Worm (Caenorhabditis elegans) whole organism, young adult: ENCODE data around the gene H20E11.2.

Source experiments
- B0261.1 ChIP-seq: sonication (generic microtip); optimal IDR thresholded peaks from 2 replicates; lab custom pipeline; 2016; ENCODE audit warnings: mild to moderate bottlenecking, missing genetic modification characterization, moderate library complexity, missing compliant biosample characterization
- B0336.3 ChIP-seq: fragments of 200-800 bp; sonication (Bioruptor generic); IDR thresholded peaks from 2 replicates; pipeline ENCODE4 v1.3.6; 2022; ENCODE audit warnings: missing genetic modification characterization, missing compliant biosample characterization
- D2030.7 ChIP-seq: fragments of 200-800 bp; sonication (Bioruptor generic); IDR thresholded peaks from 2 replicates; pipeline ENCODE4 v1.3.6; 2022; ENCODE audit warnings: missing genetic modification reagents, missing genetic modification characterization, missing compliant biosample characterization
- F37B4.10 ChIP-seq: fragments of 200-800 bp; sonication (Bioruptor generic); IDR thresholded peaks from 2 replicates; pipeline ENCODE4 v1.3.6; 2022; ENCODE audit warnings: missing genetic modification characterization, missing compliant biosample characterization
- F39B2.1 ChIP-seq: fragments of 200-800 bp; sonication (Bioruptor generic); IDR thresholded peaks from 2 replicates; pipeline ENCODE4 v1.3.6; 2022; ENCODE audit warnings: missing genetic modification reagents, missing genetic modification characterization, missing compliant biosample characterization
- F52B5.7 ChIP-seq: sonication (generic microtip); optimal IDR thresholded peaks from 2 replicates; lab custom pipeline; 2016; ENCODE audit warnings: mild to moderate bottlenecking, missing genetic modification characterization, missing compliant biosample characterization
- F57A8.1 ChIP-seq: fragments of 200-800 bp; sonication (Bioruptor generic); optimal IDR thresholded peaks from 2 replicates; lab custom pipeline; 2018; ENCODE audit warnings: mild to moderate bottlenecking, missing genetic modification characterization, moderate library complexity, missing compliant biosample characterization
- F57C9.4 ChIP-seq: sonication (generic microtip); optimal IDR thresholded peaks from 2 replicates; lab custom pipeline; 2017; ENCODE audit warnings: mild to moderate bottlenecking, missing genetic modification characterization, missing compliant biosample characterization
- K11D2.4 ChIP-seq: fragments of 200-800 bp; sonication (Bioruptor generic); IDR thresholded peaks from 2 replicates; pipeline ENCODE4 v1.3.6; 2022; ENCODE audit warnings: missing genetic modification reagents, missing genetic modification characterization, missing compliant biosample characterization
- T07F8.4 ChIP-seq: sonication (generic microtip); optimal IDR thresholded peaks from 2 replicates; lab custom pipeline; 2016; ENCODE audit warnings: mild to moderate bottlenecking, missing genetic modification characterization, moderate library complexity, missing compliant biosample characterization
- Y53F4B.3 ChIP-seq: fragments of 200-800 bp; sonication (Bioruptor generic); IDR thresholded peaks from 2 replicates; pipeline ENCODE4 v1.3.6; 2022; ENCODE audit warnings: missing genetic modification reagents, missing genetic modification characterization, missing compliant biosample characterization
- Y95B8A.8 ChIP-seq: fragments of 200-800 bp; sonication (Bioruptor generic); IDR thresholded peaks from 2 replicates; pipeline ENCODE4 v1.3.6; 2022; ENCODE audit warnings: missing genetic modification reagents, missing genetic modification characterization, missing compliant biosample characterization
- ama-1 ChIP-seq, 3 experiments: fragments of 150-350 bp in 1 of 3; sonication (generic microtip) in 2 of 3; optimal IDR thresholded peaks; 2 replicates each; lab custom pipeline; 2014 to 2018; ENCODE audit warnings: missing biosample characterization in 2 of 3, missing genetic modification characterization in 2 of 3, missing genetic modification reagents in 2 of 3
- atf-7 ChIP-seq: sonication (generic microtip); optimal IDR thresholded peaks from 2 replicates; lab custom pipeline; 2017; ENCODE audit warnings: mild to moderate bottlenecking, missing genetic modification characterization, missing compliant biosample characterization
- attf-5 ChIP-seq: fragments of 200-800 bp; sonication (Bioruptor generic); optimal IDR thresholded peaks from 2 replicates; lab custom pipeline; 2018; ENCODE audit warnings: mild to moderate bottlenecking, missing genetic modification characterization, missing compliant biosample characterization
- attf-6 ChIP-seq: fragments of 200-800 bp; sonication (Bioruptor generic); IDR thresholded peaks from 2 replicates; pipeline ENCODE4 v1.3.6; 2022; ENCODE audit warnings: missing genetic modification reagents, missing genetic modification characterization, missing compliant biosample characterization
- cebp-1 ChIP-seq, 2 experiments: fragments of 200-800 bp in 1 of 2; sonication (Bioruptor generic) in 1 of 2; sonication (generic microtip) in 1 of 2; IDR thresholded peaks in 1 of 2; optimal IDR thresholded peaks in 1 of 2; 2 replicates each; pipeline versions ENCODE4 v1.3.6 to Lab custom; 2017 to 2022; ENCODE audit warnings: missing compliant biosample characterization in 2 of 2, missing genetic modification characterization in 2 of 2, mild to moderate bottlenecking in 1 of 2, missing genetic modification reagents in 1 of 2, moderate library complexity in 1 of 2
- chd-7 ChIP-seq: sonication (generic microtip); optimal IDR thresholded peaks from 2 replicates; lab custom pipeline; 2016; ENCODE audit warnings: mild to moderate bottlenecking, missing genetic modification characterization, moderate library complexity, missing compliant biosample characterization
- die-1 ChIP-seq: sonication (generic microtip); optimal IDR thresholded peaks from 2 replicates; lab custom pipeline; 2016; ENCODE audit warnings: missing genotype, mild to moderate bottlenecking, missing genetic modification characterization, missing compliant biosample characterization
- dox-1 ChIP-seq: fragments of 200-800 bp; sonication (Bioruptor generic); IDR thresholded peaks from 2 replicates; pipeline ENCODE4 v1.3.6; 2022; ENCODE audit warnings: missing genetic modification reagents, missing genetic modification characterization, missing compliant biosample characterization
- egl-18 ChIP-seq: fragments of 200-800 bp; sonication (Bioruptor generic); IDR thresholded peaks from 2 replicates; pipeline ENCODE4 v1.3.6; 2022; ENCODE audit warnings: missing genetic modification reagents, missing genetic modification characterization, missing compliant biosample characterization
- egl-44 ChIP-seq: fragments of 200-800 bp; sonication (Bioruptor generic); IDR thresholded peaks from 2 replicates; pipeline ENCODE4 v1.3.6; 2022; ENCODE audit warnings: missing genetic modification reagents, missing genetic modification characterization, missing compliant biosample characterization
- ekl-4 ChIP-seq: fragments of 200-800 bp; sonication (Bioruptor generic); IDR thresholded peaks from 2 replicates; pipeline ENCODE4 v1.3.6; 2022; ENCODE audit warnings: missing genetic modification reagents, missing genetic modification characterization, missing compliant biosample characterization
- ets-4 ChIP-seq: fragments of 200-800 bp; sonication (Bioruptor generic); optimal IDR thresholded peaks from 2 replicates; lab custom pipeline; 2018; ENCODE audit warnings: mild to moderate bottlenecking, missing genetic modification characterization, missing compliant biosample characterization
- fkh-3 ChIP-seq: sonication (generic microtip); optimal IDR thresholded peaks from 2 replicates; lab custom pipeline; 2016; ENCODE audit warnings: mild to moderate bottlenecking, missing genetic modification characterization, missing compliant biosample characterization
- him-1 ChIP-seq: sonication (generic microtip); optimal IDR thresholded peaks from 2 replicates; lab custom pipeline; 2016; ENCODE audit warnings: missing genotype, missing genetic modification reagents, missing genetic modification characterization, missing compliant biosample characterization
- hsf-1 ChIP-seq: fragments of 200-800 bp; sonication (Bioruptor generic); IDR thresholded peaks from 2 replicates; pipeline ENCODE4 v1.3.6; 2022; ENCODE audit warnings: missing genetic modification reagents, missing genetic modification characterization, missing compliant biosample characterization
- let-607 ChIP-seq, 2 experiments: fragments of 200-800 bp in 1 of 2; sonication (Bioruptor generic) in 1 of 2; sonication (generic microtip) in 1 of 2; optimal IDR thresholded peaks; 2 replicates each; lab custom pipeline; 2016 to 2018; ENCODE audit warnings: mild to moderate bottlenecking in 2 of 2, missing compliant biosample characterization in 2 of 2, missing genetic modification characterization in 2 of 2, moderate library complexity in 2 of 2, missing genotype in 1 of 2
- lir-1 ChIP-seq: fragments of 200-800 bp; sonication (Bioruptor generic); conservative IDR thresholded peaks from 2 replicates; pipeline ENCODE4 v1.3.6; 2022; ENCODE audit warnings: missing genetic modification reagents, missing genetic modification characterization, missing compliant biosample characterization
- lsl-1 ChIP-seq: fragments of 200-800 bp; sonication (Bioruptor generic); optimal IDR thresholded peaks from 2 replicates; lab custom pipeline; 2018; ENCODE audit warnings: mild to moderate bottlenecking, missing genetic modification characterization, moderate library complexity, missing compliant biosample characterization
- lsy-27 ChIP-seq: sonication (generic microtip); optimal IDR thresholded peaks from 2 replicates; lab custom pipeline; 2017; ENCODE audit warnings: missing genetic modification characterization, mild to moderate bottlenecking, missing compliant biosample characterization, antibody characterized with exemption, missing genotype, borderline replicate concordance; ENCODE audit not compliant: insufficient read depth
- madf-10 ChIP-seq: sonication (generic microtip); optimal IDR thresholded peaks from 2 replicates; lab custom pipeline; 2016; ENCODE audit warnings: mild to moderate bottlenecking, missing genetic modification characterization, missing compliant biosample characterization
- madf-8 ChIP-seq: fragments of 200-800 bp; sonication (Bioruptor generic); conservative IDR thresholded peaks from 2 replicates; pipeline ENCODE4 v1.3.6; 2022; ENCODE audit warnings: missing genetic modification reagents, missing genetic modification characterization, missing compliant biosample characterization
- mxl-1 ChIP-seq: sonication (generic microtip); optimal IDR thresholded peaks from 2 replicates; lab custom pipeline; 2016; ENCODE audit warnings: missing genetic modification characterization, missing compliant biosample characterization
- nfya-1 ChIP-seq: sonication (generic microtip); optimal IDR thresholded peaks from 2 replicates; lab custom pipeline; 2017; ENCODE audit warnings: antibody characterized with exemption, missing compliant biosample characterization, missing genetic modification characterization, borderline replicate concordance; ENCODE audit not compliant: insufficient read depth
- nfya-2 ChIP-seq: fragments of 200-800 bp; sonication (Bioruptor generic); IDR thresholded peaks from 2 replicates; pipeline ENCODE4 v1.3.6; 2022; ENCODE audit warnings: missing genetic modification reagents, missing genetic modification characterization, missing compliant biosample characterization
- nhr-27 ChIP-seq: fragments of 200-800 bp; sonication (Bioruptor generic); optimal IDR thresholded peaks from 2 replicates; lab custom pipeline; 2018; ENCODE audit warnings: mild to moderate bottlenecking, missing genetic modification characterization, moderate library complexity, missing compliant biosample characterization
- nhr-80 ChIP-seq: sonication (generic microtip); optimal IDR thresholded peaks from 2 replicates; lab custom pipeline; 2016; ENCODE audit warnings: missing genetic modification characterization, missing compliant biosample characterization
- rcor-1 ChIP-seq: fragments of 200-800 bp; sonication (Bioruptor generic); IDR thresholded peaks from 2 replicates; pipeline ENCODE4 v1.3.6; 2022; ENCODE audit warnings: missing genetic modification reagents, missing genetic modification characterization, missing compliant biosample characterization
- snpc-1.1 ChIP-seq: sonication (generic microtip); optimal IDR thresholded peaks from 2 replicates; lab custom pipeline; 2017; ENCODE audit warnings: missing genetic modification characterization, mild to moderate bottlenecking, missing compliant biosample characterization, antibody characterized with exemption, moderate library complexity, missing genotype, missing genetic modification reagents; ENCODE audit not compliant: insufficient read depth
- somi-1 ChIP-seq: fragments of 200-800 bp; sonication (Bioruptor generic); optimal IDR thresholded peaks from 2 replicates; lab custom pipeline; 2018; ENCODE audit warnings: mild to moderate bottlenecking, missing genetic modification characterization, missing compliant biosample characterization
- xnd-1 ChIP-seq: sonication (generic microtip); optimal IDR thresholded peaks from 2 replicates; lab custom pipeline; 2016; ENCODE audit warnings: missing genotype, missing genetic modification reagents, missing genetic modification characterization, missing compliant biosample characterization
- zim-3 ChIP-seq: sonication (generic microtip); optimal IDR thresholded peaks from 2 replicates; lab custom pipeline; 2017; ENCODE audit warnings: mild to moderate bottlenecking, missing genetic modification characterization, moderate library complexity, missing compliant biosample characterization
- ztf-18 ChIP-seq: sonication (generic microtip); optimal IDR thresholded peaks from 2 replicates; lab custom pipeline; 2016; ENCODE audit warnings: missing genotype, mild to moderate bottlenecking, missing genetic modification characterization, missing compliant biosample characterization
- ztf-25 ChIP-seq: fragments of 200-800 bp; sonication (Bioruptor generic); IDR thresholded peaks from 2 replicates; pipeline ENCODE4 v1.3.6; 2022; ENCODE audit warnings: missing genetic modification reagents, missing genetic modification characterization, missing compliant biosample characterization
- ztf-28 ChIP-seq: fragments of 200-800 bp; sonication (Bioruptor generic); IDR thresholded peaks from 2 replicates; pipeline ENCODE4 v1.3.6; 2022; ENCODE audit warnings: missing genetic modification reagents, missing genetic modification characterization, missing compliant biosample characterization

H20E11.2 gene

DNA sequence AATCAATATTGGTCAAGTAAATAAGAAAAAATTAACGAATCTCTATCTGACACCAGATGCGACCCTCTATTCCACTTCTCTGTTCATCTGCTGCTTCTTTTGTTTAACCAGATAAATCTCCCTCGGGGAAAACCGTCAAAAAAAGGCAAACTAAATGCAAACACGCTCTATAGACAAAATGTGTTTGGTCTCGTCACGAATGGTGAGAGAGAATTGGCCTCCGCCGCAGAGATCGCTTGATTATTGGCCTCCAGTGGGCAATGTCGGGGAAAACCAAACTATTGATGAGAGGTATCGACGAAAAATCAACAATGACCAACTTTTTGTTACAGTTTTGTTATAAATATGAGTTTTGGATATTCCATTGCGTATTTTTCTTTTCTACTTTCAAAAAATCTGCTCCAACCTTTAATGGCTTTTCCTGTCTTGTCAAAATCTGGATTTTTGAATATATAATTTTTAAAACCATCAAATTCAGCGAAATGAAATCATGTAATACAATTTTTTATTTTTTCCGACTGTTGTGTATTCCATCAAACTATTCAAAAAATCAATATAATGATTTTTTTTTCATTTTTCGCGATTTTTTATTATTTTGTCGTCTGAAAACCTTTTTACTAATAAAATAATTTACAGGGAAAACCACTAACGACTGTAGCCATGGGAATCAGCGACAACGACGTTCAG is 37.0 kb upstream of the H20E11.2 start, which contains the start of the genes C17H12.2 and vha-8 (continued):
- no peak for TF ChIP-seq lsl-1
- TF ChIP-seq let-607 (tag; optimal IDR thresholded peaks at IDR 0.05; lab: Kevin White, UChicago), result peak in 1 of 2 experiments; percentile 19
- TF ChIP-seq Y53F4B.3 (GFP tag; lab: Robert Waterston, UW), result no peak
- TF ChIP-seq snpc-1.1 (tag; lab: Kevin White, UChicago), result no peak
- no peak for TF ChIP-seq mxl-1 (tag; lab: Kevin White, UChicago)
- peak; percentile 82 for TF ChIP-seq ekl-4
- TF ChIP-seq ets-4 (GFP tag; lab: Kevin White, UChicago), result peak; percentile 9
- peak; percentile 76; the same call in 1 of the 2 replicates for TF ChIP-seq K11D2.4 (GFP tag; lab: Robert Waterston, UW)
- peak; percentile 39 for TF ChIP-seq ztf-18
- no peak for TF ChIP-seq D2030.7 (GFP tag; lab: Robert Waterston, UW)
- no peak for TF ChIP-seq him-1
- no peak for TF ChIP-seq T07F8.4 (tag; lab: Kevin White, UChicago)
- peak; percentile 67 for TF ChIP-seq B0336.3 (GFP tag; lab: Robert Waterston, UW)
- TF ChIP-seq nhr-27 (tag; lab: Kevin White, UChicago), result no peak
- TF ChIP-seq attf-5 (GFP tag; lab: Kevin White, UChicago), result peak; percentile 96
- TF ChIP-seq dox-1 (GFP tag; lab: Robert Waterston, UW), result peak; percentile 78
- TF ChIP-seq attf-6 (GFP tag; lab: Robert Waterston, UW), result no peak
- peak; percentile 46 for TF ChIP-seq chd-7
- no peak for TF ChIP-seq lsy-27 (tag; lab: Kevin White, UChicago)
- no peak for TF ChIP-seq ztf-28 (GFP tag; lab: Robert Waterston, UW)
- no peak for TF ChIP-seq nfya-2 (GFP tag; lab: Robert Waterston, UW)
- TF ChIP-seq F57A8.1 (GFP tag; lab: Kevin White, UChicago), result no peak
- TF ChIP-seq F57C9.4, result no peak
- TF ChIP-seq ama-1 (optimal IDR thresholded peaks at IDR 0.05; lab: Kevin White, UChicago), result no peak
- no peak for TF ChIP-seq ama-1 (GFP tag; optimal IDR thresholded peaks at IDR 0.05; lab: Kevin White, UChicago)
- no peak for TF ChIP-seq F39B2.1 (GFP tag; lab: Robert Waterston, UW)
- no peak for TF ChIP-seq zim-3 (tag; lab: Kevin White, UChicago)
- peak; percentile 26 for TF ChIP-seq atf-7 (tag; lab: Kevin White, UChicago)
- TF ChIP-seq Y95B8A.8 (GFP tag; lab: Robert Waterston, UW), result no peak
- TF ChIP-seq rcor-1, result 0 out of 2 replicates have a peak, but pooled peaks have one; percentile 46
- TF ChIP-seq egl-44, result 0 out of 2 replicates have a peak, but pooled peaks have one; percentile 51
- TF ChIP-seq B0261.1 (tag; lab: Kevin White, UChicago), result no peak
- TF ChIP-seq F52B5.7 (tag; lab: Kevin White, UChicago), result no peak
- no peak for TF ChIP-seq F37B4.10 (GFP tag; lab: Robert Waterston, UW)
- no peak for TF ChIP-seq ztf-25 (GFP tag; lab: Robert Waterston, UW)
- no peak for TF ChIP-seq fkh-3 (tag; lab: Kevin White, UChicago)
- TF ChIP-seq nhr-80, result peak; percentile 94
- TF ChIP-seq somi-1 (GFP tag; lab: Kevin White, UChicago), result peak; percentile 73
- 0 out of 2 replicates have a peak, but pooled peaks have one; percentile 19 for TF ChIP-seq cebp-1 (GFP tag; IDR thresholded peaks at IDR 0.05; lab: Robert Waterston, UW)
- TF ChIP-seq cebp-1 (tag; optimal IDR thresholded peaks at IDR 0.05; lab: Kevin White, UChicago), result peak; percentile 83
- TF ChIP-seq madf-10 (tag; lab: Kevin White, UChicago), result peak; percentile 76
- no peak for TF ChIP-seq xnd-1 (tag; lab: Kevin White, UChicago)
- TF ChIP-seq nfya-1 (tag; lab: Kevin White, UChicago), result no peak
- no peak for TF ChIP-seq die-1 (tag; lab: Kevin White, UChicago)
- no peak for TF ChIP-seq madf-8
- TF ChIP-seq egl-18 (GFP tag; lab: Robert Waterston, UW), result no peak
- TF ChIP-seq lir-1 (GFP tag; lab: Robert Waterston, UW), result no peak
- no peak for TF ChIP-seq hsf-1
